Worm (Caenorhabditis elegans) whole organism, L4 larva: ENCODE measurements around the gene ptp-5.2.

ENCODE experiments used
- D1046.2 ChIP-seq: fragments of 200-800 bp; sonication (Bioruptor generic); IDR thresholded peaks from 2 replicates; pipeline ENCODE4 v1.3.6; 2022; ENCODE audit warnings: missing genetic modification characterization, missing compliant biosample characterization
- F10B5.3 ChIP-seq: sonication (generic microtip); optimal IDR thresholded peaks from 2 replicates; lab custom pipeline; 2016; ENCODE audit warnings: mild to moderate bottlenecking, missing genetic modification characterization, missing compliant biosample characterization
- F44E2.7 ChIP-seq: fragments of 200-800 bp; sonication (Bioruptor generic); IDR thresholded peaks from 2 replicates; pipeline ENCODE4 v2.1.2; 2022; ENCODE audit warnings: missing genetic modification characterization, missing compliant biosample characterization
- T20F7.1 ChIP-seq: fragments of 200-800 bp; sonication (Bioruptor generic); optimal IDR thresholded peaks from 2 replicates; lab custom pipeline; 2018; ENCODE audit warnings: mild to moderate bottlenecking, missing genetic modification characterization, missing compliant biosample characterization
- T26A8.4 ChIP-seq: fragments of 200-800 bp; sonication (Bioruptor generic); IDR thresholded peaks from 2 replicates; pipeline ENCODE4 v1.3.6; 2022; ENCODE audit warnings: missing genetic modification characterization, missing compliant biosample characterization
- Y105C5A.15 ChIP-seq: fragments of 200-800 bp; sonication (Bioruptor generic); IDR thresholded peaks from 2 replicates; pipeline ENCODE4 v1.3.6; 2022; ENCODE audit warnings: missing genetic modification characterization, missing compliant biosample characterization
- Y5F2A.4 ChIP-seq: fragments of 200-800 bp; sonication (Bioruptor generic); optimal IDR thresholded peaks from 2 replicates; lab custom pipeline; 2018; ENCODE audit warnings: mild to moderate bottlenecking, missing genetic modification characterization, missing compliant biosample characterization
- ZK337.2 ChIP-seq: fragments of 200-800 bp; sonication (Bioruptor generic); IDR thresholded peaks from 2 replicates; pipeline ENCODE4 v1.3.6; 2022; ENCODE audit warnings: missing genetic modification reagents, missing genetic modification characterization, missing compliant biosample characterization
- aha-1 ChIP-seq: fragments of 150-350 bp; peaks from one replicate; lab custom pipeline; 2014; ENCODE audit warnings: missing biosample characterization, missing genetic modification characterization
- ama-1 ChIP-seq: fragments of 150-350 bp; optimal IDR thresholded peaks from 2 replicates; lab custom pipeline; 2014; ENCODE audit warnings: inconsistent platforms, mixed read lengths
- arid-1 ChIP-seq: fragments of 200-800 bp; sonication (Bioruptor generic); conservative IDR thresholded peaks from 2 replicates; pipeline ENCODE4 v1.3.6; 2022; ENCODE audit warnings: missing genetic modification reagents, missing genetic modification characterization, missing compliant biosample characterization
- ceh-28 ChIP-seq: fragments of 150-350 bp; optimal IDR thresholded peaks from 2 replicates; lab custom pipeline; 2014; ENCODE audit warnings: missing biosample characterization, missing genetic modification reagents, missing genetic modification characterization
- ceh-32 ChIP-seq: sonication (generic microtip); optimal IDR thresholded peaks from 2 replicates; lab custom pipeline; 2016; ENCODE audit warnings: mild to moderate bottlenecking, missing genetic modification characterization, missing compliant biosample characterization; ENCODE audit not compliant: poor library complexity
- ceh-82 ChIP-seq: sonication (generic microtip); optimal IDR thresholded peaks from 2 replicates; lab custom pipeline; 2017; ENCODE audit warnings: missing biosample characterization, missing genetic modification characterization
- cey-2 ChIP-seq: sonication (generic microtip); optimal IDR thresholded peaks from 3 replicates; lab custom pipeline; 2017; ENCODE audit warnings: missing genetic modification characterization, mild to moderate bottlenecking, missing compliant biosample characterization, antibody characterized with exemption, borderline replicate concordance; ENCODE audit not compliant: insufficient read depth
- daf-16 ChIP-seq, 3 experiments: sonication (generic microtip); optimal IDR thresholded peaks; 2 replicates each; lab custom pipeline; 2016 to 2017; ENCODE audit warnings: missing genetic modification characterization in 3 of 3, missing genetic modification reagents in 3 of 3, mild to moderate bottlenecking in 2 of 3, missing compliant biosample characterization in 2 of 3, missing biosample characterization in 1 of 3, moderate library complexity in 1 of 3
- dmd-6 ChIP-seq: fragments of 200-800 bp; sonication (Bioruptor generic); IDR thresholded peaks from 2 replicates; pipeline ENCODE4 v1.3.6; 2022; ENCODE audit warnings: missing genetic modification reagents, missing genetic modification characterization, missing compliant biosample characterization
- dpl-1 ChIP-seq: fragments of 150-350 bp; optimal IDR thresholded peaks from 2 replicates; lab custom pipeline; 2014; ENCODE audit warnings: missing biosample characterization, missing genetic modification reagents, missing genetic modification characterization
- duxl-1 ChIP-seq: sonication (generic microtip); optimal IDR thresholded peaks from 2 replicates; lab custom pipeline; 2016; ENCODE audit warnings: mild to moderate bottlenecking, missing genetic modification characterization, moderate library complexity, missing compliant biosample characterization; ENCODE audit not compliant: poor library complexity
- egl-43 ChIP-seq: fragments of 200-800 bp; sonication (Bioruptor generic); IDR thresholded peaks from 2 replicates; pipeline ENCODE4 v1.3.6; 2022; ENCODE audit warnings: missing genetic modification reagents, missing genetic modification characterization, missing compliant biosample characterization
- fos-1 ChIP-seq: fragments of 150-350 bp; optimal IDR thresholded peaks from 2 replicates; lab custom pipeline; 2014; ENCODE audit warnings: missing biosample characterization, missing genetic modification characterization
- hif-1 ChIP-seq, 2 experiments: sonication (generic microtip); optimal IDR thresholded peaks; 2 replicates each; lab custom pipeline; 2016 to 2017; ENCODE audit warnings: missing compliant biosample characterization in 2 of 2, missing genetic modification characterization in 2 of 2, missing genetic modification reagents in 2 of 2, missing genotype in 2 of 2, mild to moderate bottlenecking in 1 of 2
- hlh-30 ChIP-seq: sonication (generic microtip); optimal IDR thresholded peaks from 2 replicates; lab custom pipeline; 2017; ENCODE audit warnings: antibody characterized with exemption, mild to moderate bottlenecking, missing genetic modification characterization, missing compliant biosample characterization; ENCODE audit not compliant: insufficient read depth
- hmg-1.1 ChIP-seq: fragments of 200-800 bp; sonication (Bioruptor generic); IDR thresholded peaks from 2 replicates; pipeline ENCODE4 v1.3.6; 2022; ENCODE audit warnings: missing genetic modification reagents, missing genetic modification characterization, missing compliant biosample characterization
- jun-1 ChIP-seq: fragments of 150-350 bp; optimal IDR thresholded peaks from 2 replicates; lab custom pipeline; 2014; ENCODE audit warnings: missing biosample characterization, missing genetic modification reagents, missing genetic modification characterization
- lim-7 ChIP-seq: fragments of 200-800 bp; sonication (Bioruptor generic); IDR thresholded peaks from 2 replicates; pipeline ENCODE4 v1.3.6; 2022; ENCODE audit warnings: missing genetic modification characterization, missing compliant biosample characterization
- lin-1 ChIP-seq: fragments of 200-800 bp; sonication (Bioruptor generic); IDR thresholded peaks from 2 replicates; pipeline ENCODE4 v1.3.6; 2022; ENCODE audit warnings: missing genetic modification reagents, missing genetic modification characterization, missing compliant biosample characterization
- lir-3 ChIP-seq: sonication (generic microtip); optimal IDR thresholded peaks from 2 replicates; lab custom pipeline; 2016; ENCODE audit warnings: mild to moderate bottlenecking, missing genetic modification characterization, missing compliant biosample characterization
- lsy-2 ChIP-seq, 2 experiments: fragments of 150-350 bp in 1 of 2; sonication (generic microtip) in 1 of 2; optimal IDR thresholded peaks; 2 replicates each; lab custom pipeline; 2014 to 2017; ENCODE audit warnings: missing biosample characterization in 2 of 2, missing genetic modification characterization in 2 of 2
- mdl-1 ChIP-seq, 2 experiments: fragments of 150-350 bp in 1 of 2; sonication (generic microtip) in 1 of 2; optimal IDR thresholded peaks; 2 replicates each; lab custom pipeline; 2014 to 2017; ENCODE audit warnings: missing biosample characterization in 2 of 2, missing genetic modification characterization in 2 of 2
- mdt-29 ChIP-seq: fragments of 200-800 bp; sonication (Bioruptor generic); IDR thresholded peaks from 2 replicates; pipeline ENCODE4 v1.3.6; 2022; ENCODE audit warnings: missing genetic modification reagents, missing genetic modification characterization, missing compliant biosample characterization
- mep-1 ChIP-seq: fragments of 150-350 bp; sonication (generic microtip); optimal IDR thresholded peaks from 3 replicates; lab custom pipeline; 2014; ENCODE audit warnings: missing biosample characterization, missing genetic modification characterization
- mes-2 ChIP-seq: sonication (generic microtip); optimal IDR thresholded peaks from 2 replicates; lab custom pipeline; 2016; ENCODE audit warnings: missing genotype, mild to moderate bottlenecking, missing genetic modification characterization, missing compliant biosample characterization; ENCODE audit not compliant: poor library complexity, severe bottlenecking
- nhr-102 ChIP-seq: sonication (generic microtip); optimal IDR thresholded peaks from 2 replicates; lab custom pipeline; 2016; ENCODE audit warnings: mild to moderate bottlenecking, missing genetic modification characterization, moderate library complexity, missing compliant biosample characterization
- nhr-11 ChIP-seq: fragments of 150-350 bp; optimal IDR thresholded peaks from 2 replicates; lab custom pipeline; 2014; ENCODE audit warnings: missing biosample characterization, missing genetic modification characterization
- nhr-111 ChIP-seq: fragments of 200-800 bp; sonication (Bioruptor generic); optimal IDR thresholded peaks from 2 replicates; lab custom pipeline; 2018; ENCODE audit warnings: mild to moderate bottlenecking, missing genetic modification characterization, missing compliant biosample characterization
- nhr-25 ChIP-seq: sonication (generic microtip); optimal IDR thresholded peaks from 2 replicates; lab custom pipeline; 2017; ENCODE audit warnings: missing genetic modification characterization, mild to moderate bottlenecking, missing compliant biosample characterization, antibody characterized with exemption, moderate library complexity, borderline replicate concordance; ENCODE audit not compliant: insufficient read depth
- nhr-42 ChIP-seq: fragments of 200-800 bp; sonication (Bioruptor generic); IDR thresholded peaks from 2 replicates; pipeline ENCODE4 v1.3.6; 2022; ENCODE audit warnings: missing genetic modification characterization, missing compliant biosample characterization
- nhr-48 ChIP-seq: sonication (generic microtip); optimal IDR thresholded peaks from 2 replicates; lab custom pipeline; 2016; ENCODE audit warnings: mild to moderate bottlenecking, missing genetic modification characterization, missing compliant biosample characterization
- nhr-77 ChIP-seq: fragments of 150-350 bp; optimal IDR thresholded peaks from 2 replicates; lab custom pipeline; 2014; ENCODE audit warnings: missing biosample characterization, missing genetic modification characterization
- rbr-2 ChIP-seq: sonication (generic microtip); optimal IDR thresholded peaks from 2 replicates; lab custom pipeline; 2016; ENCODE audit warnings: missing genotype, missing genetic modification characterization, missing compliant biosample characterization
- sdz-12 ChIP-seq: fragments of 200-800 bp; sonication (Bioruptor generic); optimal IDR thresholded peaks from 2 replicates; lab custom pipeline; 2018; ENCODE audit warnings: mild to moderate bottlenecking, missing genetic modification characterization, missing compliant biosample characterization
- snpc-1.2 ChIP-seq: fragments of 200-800 bp; sonication (Bioruptor generic); IDR thresholded peaks from 2 replicates; pipeline ENCODE4 v1.3.6; 2022; ENCODE audit warnings: missing genetic modification reagents, missing genetic modification characterization, missing compliant biosample characterization
- snpc-4 ChIP-seq: fragments of 150-350 bp; optimal IDR thresholded peaks from 2 replicates; lab custom pipeline; 2014; ENCODE audit warnings: missing biosample characterization, missing genetic modification characterization
- unc-62 ChIP-seq, 3 experiments: fragments of 150-350 bp in 1 of 3; sonication (generic microtip); optimal IDR thresholded peaks in 2 of 3; peaks in 1 of 3; 1 replicate in 1 of 3; 2 replicates in 2 of 3; lab custom pipeline; 2014 to 2017; ENCODE audit warnings: missing biosample characterization in 3 of 3, missing genetic modification characterization in 3 of 3, missing genetic modification reagents in 3 of 3, missing genotype in 1 of 3
- zag-1 ChIP-seq: fragments of 150-350 bp; optimal IDR thresholded peaks from 2 replicates; lab custom pipeline; 2014; ENCODE audit warnings: missing biosample characterization, missing genetic modification characterization
- zip-11 ChIP-seq: fragments of 200-800 bp; sonication (Bioruptor generic); IDR thresholded peaks from 2 replicates; pipeline ENCODE4 v1.3.6; 2022; ENCODE audit warnings: missing genetic modification characterization, missing compliant biosample characterization
- ztf-7 ChIP-seq: fragments of 150-350 bp; optimal IDR thresholded peaks from 2 replicates; lab custom pipeline; 2014; ENCODE audit warnings: missing biosample characterization, missing genetic modification characterization

The ptp-5.2 gene

DNA sequence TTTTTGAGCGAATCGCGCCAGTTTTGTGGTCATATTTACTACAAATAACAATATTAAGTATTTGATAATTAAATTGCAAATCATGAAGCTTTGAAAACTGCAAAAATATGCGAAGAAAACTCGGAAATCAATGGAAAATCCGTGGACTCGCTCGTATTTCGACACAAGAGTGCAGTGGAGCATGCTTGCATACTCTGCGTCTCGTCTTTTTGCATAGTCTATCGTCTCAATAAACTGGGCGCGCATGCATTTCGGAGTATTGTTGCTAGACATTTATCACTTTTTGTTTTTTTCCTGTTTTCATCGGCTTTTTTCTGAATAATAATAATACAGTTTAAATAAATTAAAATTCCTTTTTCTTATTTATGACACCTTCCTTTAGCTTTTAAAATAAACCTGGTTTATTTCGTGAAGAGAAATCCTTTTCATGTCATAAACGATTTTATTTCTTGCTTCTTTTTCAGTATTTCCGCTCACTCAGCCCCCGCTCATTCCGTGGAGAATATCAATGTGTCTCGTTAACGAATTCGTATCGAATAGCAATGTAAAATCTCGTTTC, 7.0 kb upstream of the ptp-5.2 start, which contains the start of the genes mrps-7 and Y57G11C.3 (continued):
- TF ChIP-seq cey-2 (no peak), ZK337.2 (no peak), F44E2.7 (no peak), nhr-42 (GFP tag; lab: Robert Waterston, UW) (0 out of 2 replicates have a peak, but pooled peaks have one; percentile 44), jun-1 (peak; percentile 71), Y5F2A.4 (GFP tag; lab: Kevin White, UChicago) (no peak), mes-2 (peak; percentile 93), hmg-1.1 (GFP tag; lab: Robert Waterston, UW) (peak; percentile 95), nhr-48 (tag; lab: Kevin White, UChicago) (peak; percentile 24), F10B5.3 (tag; lab: Kevin White, UChicago) (peak; percentile 26), lin-1 (GFP tag; lab: Robert Waterston, UW) (0 out of 2 replicates have a peak, but pooled peaks have one; percentile 14), nhr-77 (tag; lab: Kevin White, UChicago) (peak; percentile 86), lsy-2 (tag; optimal IDR thresholded peaks at IDR 0.05; lab: Kevin White, UChicago) (peak; percentile 67 to 95), nhr-25 (tag; lab: Kevin White, UChicago) (peak; percentile 6), nhr-11 (tag; lab: Kevin White, UChicago) (peak; percentile 84), mdt-29 (GFP tag; lab: Robert Waterston, UW) (no peak), ceh-82 (tag; lab: Kevin White, UChicago) (no peak), sdz-12 (GFP tag; lab: Kevin White, UChicago) (no peak), rbr-2 (tag; lab: Kevin White, UChicago) (peak; percentile 85), ztf-7 (peak; percentile 54), mep-1 (tag; lab: Kevin White, UChicago) (peak; percentile 91), Y105C5A.15 (GFP tag; lab: Robert Waterston, UW) (no peak), snpc-1.2 (GFP tag; lab: Robert Waterston, UW) (peak; percentile 87), aha-1 (peak; percentile 96), lim-7 (GFP tag; lab: Robert Waterston, UW) (no peak), ceh-32 (tag; lab: Kevin White, UChicago) (no peak), fos-1 (tag; lab: Kevin White, UChicago) (no peak), zag-1 (tag; lab: Kevin White, UChicago) (no peak), dmd-6 (GFP tag; lab: Robert Waterston, UW) (peak; percentile 77), snpc-4 (peak; percentile 38), ama-1 (lab: Kevin White, UChicago) (peak; percentile 58), T20F7.1 (GFP tag; lab: Kevin White, UChicago) (peak; percentile 100), lir-3 (tag; lab: Kevin White, UChicago) (no peak), hif-1 (tag; optimal IDR thresholded peaks at IDR 0.05; lab: Kevin White, UChicago) (peak in 1 of 2 experiments; percentile 73), duxl-1 (tag; lab: Kevin White, UChicago) (peak; percentile 85), egl-43 (0 out of 2 replicates have a peak, but pooled peaks have one; percentile 41), dpl-1 (GFP tag; lab: Kevin White, UChicago) (peak; percentile 82), hlh-30 (peak; percentile 90), ceh-28 (no peak), arid-1 (GFP tag; lab: Robert Waterston, UW) (peak; percentile 61; the same call in 1 of the 2 replicates), nhr-102 (peak; percentile 75), daf-16 (GFP tag; optimal IDR thresholded peaks at IDR 0.05; lab: Kevin White, UChicago) (peak; percentile 1 to 39), daf-16 (tag; optimal IDR thresholded peaks at IDR 0.05; lab: Kevin White, UChicago) (peak; percentile 49), unc-62 (GFP tag; optimal IDR thresholded peaks at IDR 0.05 in 1 of 2; lab: Kevin White, UChicago) (peak in 1 of 2 experiments; percentile 87), unc-62 (tag; optimal IDR thresholded peaks at IDR 0.05; lab: Kevin White, UChicago) (no peak), T26A8.4 (GFP tag; lab: Robert Waterston, UW) (peak; percentile 76), zip-11 (no peak), D1046.2 (no peak), mdl-1 (tag; optimal IDR thresholded peaks at IDR 0.05; lab: Kevin White, UChicago) (peak; percentile 33 to 75), nhr-111 (GFP tag; lab: Kevin White, UChicago) (no peak)
